Worm (Caenorhabditis elegans): Measurements from ENCODE around the gene clc-20.

Gene clc-20

DNA sequence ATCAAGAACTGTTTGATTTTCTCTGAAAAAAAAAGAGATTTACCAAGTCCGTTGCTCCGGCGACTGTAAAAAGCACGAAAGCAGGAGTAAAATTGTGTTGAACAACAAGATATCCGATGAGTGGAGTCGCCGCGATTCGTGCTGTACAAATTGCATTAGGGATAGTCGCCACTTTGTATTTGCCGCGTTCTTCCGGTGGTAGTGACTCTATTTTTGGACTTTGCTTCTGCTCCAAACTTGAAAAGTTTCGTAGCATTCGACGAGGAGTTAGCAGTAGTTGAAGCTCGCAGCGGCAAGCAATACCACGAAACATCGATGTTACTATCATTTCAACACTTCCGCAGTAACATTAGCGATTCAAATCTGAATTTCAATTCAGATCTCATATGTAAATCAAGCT lies 37.2 kb downstream of the clc-20 start, which contains the start of gene crls-1:
Gene crls-1 (minus strand): TSS at position 363 of the 400 bp plus-strand sequence.
- TF ChIP-seq T20F7.1 (GFP tag; optimal IDR thresholded peaks at IDR 0.05) (peak; percentile 20), mdt-29 (GFP tag; IDR thresholded peaks at IDR 0.05) (no peak), tag-97 (GFP tag; IDR thresholded peaks at IDR 0.05) (no peak), snpc-1.2 (GFP tag; IDR thresholded peaks at IDR 0.05) (no peak), hif-1 (tag; optimal IDR thresholded peaks at IDR 0.05) (no peak), spr-3 (GFP tag; optimal IDR thresholded peaks at IDR 0.05) (no peak), zfp-2 (tag; optimal IDR thresholded peaks at IDR 0.05) (no peak), dmd-6 (GFP tag; IDR thresholded peaks at IDR 0.05) (0 out of 2 replicates have a peak, but pooled peaks have one; percentile 9), Y75B8A.6 (GFP tag; IDR thresholded peaks at IDR 0.05) (no peak), dpl-1 (GFP tag; optimal IDR thresholded peaks at IDR 0.05) (no peak), mxl-2 (GFP tag; conservative IDR thresholded peaks at IDR 0.05) (no peak), ZK337.2 (GFP tag; IDR thresholded peaks at IDR 0.05) (no peak), nhr-42 (GFP tag; IDR thresholded peaks at IDR 0.05) (no peak), hlh-30 (tag; optimal IDR thresholded peaks at IDR 0.05; ENCODE audit: insufficient read depth) (no peak), ama-1 (optimal IDR thresholded peaks at IDR 0.05) (peak; percentile 81), ceh-62 (tag; optimal IDR thresholded peaks at IDR 0.05) (no peak), rbr-2 (tag; optimal IDR thresholded peaks at IDR 0.05) (no peak), F10B5.3 (tag; optimal IDR thresholded peaks at IDR 0.05) (no peak), mdl-1 (tag; optimal IDR thresholded peaks at IDR 0.05) (no peak), gei-8 (GFP tag; optimal IDR thresholded peaks at IDR 0.05) (no peak), Y48G9A.11 (GFP tag; IDR thresholded peaks at IDR 0.05) (0 out of 2 replicates have a peak, but pooled peaks have one; percentile 44), arid-1 (GFP tag; conservative IDR thresholded peaks at IDR 0.05) (0 out of 2 replicates have a peak, but pooled peaks have one; percentile 6), lin-29 (GFP tag; IDR thresholded peaks at IDR 0.05) (no peak), daf-16 (GFP tag; optimal IDR thresholded peaks at IDR 0.05) (no peak), daf-16 (tag; optimal IDR thresholded peaks at IDR 0.05) (peak; percentile 13), unc-39 (tag; optimal IDR thresholded peaks at IDR 0.05) (no peak), aha-1 (tag) (no peak), F37D6.2 (tag; optimal IDR thresholded peaks at IDR 0.05) (no peak), tra-1 (GFP tag; IDR thresholded peaks at IDR 0.05) (0 out of 2 replicates have a peak, but pooled peaks have one; percentile 39), F44E2.7 (GFP tag; IDR thresholded peaks at IDR 0.05) (no peak), hlh-11 (tag; optimal IDR thresholded peaks at IDR 0.05) (no peak), pqm-1 (tag; optimal IDR thresholded peaks at IDR 0.05) (no peak), nhr-10 (tag; optimal IDR thresholded peaks at IDR 0.05) (no peak), lin-38 (GFP tag; IDR thresholded peaks at IDR 0.05) (peak; percentile 30; the same call in 1 of the 2 replicates)

DNA sequence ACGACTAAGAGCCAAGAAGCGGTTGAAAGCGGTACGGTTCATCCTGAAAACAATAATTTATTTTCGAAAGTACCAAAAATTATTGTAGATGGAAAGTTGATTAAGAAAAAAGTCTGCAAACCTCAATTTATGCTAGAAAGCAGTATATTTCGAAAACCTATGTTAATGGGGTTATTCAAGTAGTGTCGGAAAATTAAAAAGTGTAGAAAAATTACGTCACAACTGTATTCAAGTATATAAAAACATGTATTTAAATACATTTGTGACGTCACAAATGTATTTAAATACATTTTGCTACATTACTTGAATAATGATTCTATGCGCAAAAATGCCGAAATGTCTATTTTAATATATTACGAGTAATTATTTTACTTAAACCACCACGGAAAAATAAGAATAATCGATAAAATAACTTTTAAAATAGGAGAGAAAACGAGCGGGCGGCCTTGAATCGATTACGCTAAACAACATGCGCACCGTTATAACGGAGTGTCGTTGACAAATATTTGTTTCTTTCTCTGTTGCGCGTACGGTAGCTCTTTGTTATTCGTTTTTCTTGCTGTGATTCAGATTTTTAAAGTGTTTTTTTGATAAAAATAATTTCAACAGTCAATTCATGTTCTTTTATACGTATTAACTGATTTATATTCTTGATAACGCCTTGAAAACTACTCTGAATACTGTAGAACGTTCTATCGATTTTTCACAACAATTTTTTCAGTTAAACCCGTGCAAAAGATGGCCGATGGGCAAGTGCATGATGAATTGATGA lies 38.3 kb downstream of the clc-20 start, which contains the start of the genes F23H11.5 and bra-2:
Gene F23H11.5 (minus strand): TSS at position 51 of the 772 bp plus-strand sequence.
Gene bra-2 (plus strand): TSS at position 722 of the 772 bp plus-strand sequence.
- peak; percentile 41 for TF ChIP-seq nhr-6 (tag; optimal IDR thresholded peaks at IDR 0.05)
- no peak for TF ChIP-seq hmg-1.1 (GFP tag; IDR thresholded peaks at IDR 0.05)
- no peak for TF ChIP-seq lin-38 (GFP tag; IDR thresholded peaks at IDR 0.05)
- TF ChIP-seq snpc-4 (tag; optimal IDR thresholded peaks at IDR 0.05) = no peak
- TF ChIP-seq daf-19 (GFP tag; conservative IDR thresholded peaks at IDR 0.05) = no peak
- TF ChIP-seq ama-1 (optimal IDR thresholded peaks at IDR 0.05) = peak; percentile 24
- TF ChIP-seq hlh-30 (tag; optimal IDR thresholded peaks at IDR 0.05; ENCODE audit: insufficient read depth) = peak; percentile 1
- TF ChIP-seq T20F7.1 (GFP tag; optimal IDR thresholded peaks at IDR 0.05) = peak; percentile 95
- no peak for TF ChIP-seq saeg-2 (GFP tag; IDR thresholded peaks at IDR 0.05)
- TF ChIP-seq pha-4 (GFP tag; IDR thresholded peaks at IDR 0.05) = no peak
- peak; percentile 43 for TF ChIP-seq pha-4 (tag; optimal IDR thresholded peaks at IDR 0.05)
- no peak for TF ChIP-seq fkh-10 (GFP tag; optimal IDR thresholded peaks at IDR 0.05)
- TF ChIP-seq R02D3.7 (tag; optimal IDR thresholded peaks at IDR 0.05) = no peak
- TF ChIP-seq dpl-1 (GFP tag; optimal IDR thresholded peaks at IDR 0.05) = peak; percentile 5
- no peak for TF ChIP-seq dmd-9 (GFP tag; IDR thresholded peaks at IDR 0.05)
- TF ChIP-seq nhr-11 (tag; optimal IDR thresholded peaks at IDR 0.05) = no peak
- TF ChIP-seq mes-2 (tag; optimal IDR thresholded peaks at IDR 0.05; ENCODE audit: poor library complexity, severe bottlenecking) = peak; percentile 60
- no peak for TF ChIP-seq nhr-237 (tag; optimal IDR thresholded peaks at IDR 0.05)

Measured in whole organism, L4 larva.